Fruit fly (Drosophila melanogaster) Kc167 (cell line): ENCODE measurements around the gene CG14423.

Source experiments
- Myc ChIP-seq: fragments of >200 bp; optimal IDR thresholded peaks from 2 replicates; lab custom pipeline; 2017; ENCODE audit warnings: missing external identifiers
- Sin3A ChIP-seq: fragments of >200 bp; optimal IDR thresholded peaks from 2 replicates; lab custom pipeline; 2018; ENCODE audit warnings: missing external identifiers
- h ChIP-seq: fragments of >200 bp; optimal IDR thresholded peaks from 3 replicates; lab custom pipeline; 2018; ENCODE audit warnings: missing external identifiers
- insv ChIP-seq: fragments of >200 bp; optimal IDR thresholded peaks from 3 replicates; lab custom pipeline; 2018; ENCODE audit warnings: missing external identifiers
- psq ChIP-seq: fragments of >200 bp; optimal IDR thresholded peaks from 2 replicates; lab custom pipeline; 2017; ENCODE audit warnings: missing external identifiers
- ttk ChIP-seq: sonication (Bioruptor generic); optimal IDR thresholded peaks from 2 replicates; lab custom pipeline; 2017; ENCODE audit warnings: missing external identifiers

The CG14423 gene

DNA sequence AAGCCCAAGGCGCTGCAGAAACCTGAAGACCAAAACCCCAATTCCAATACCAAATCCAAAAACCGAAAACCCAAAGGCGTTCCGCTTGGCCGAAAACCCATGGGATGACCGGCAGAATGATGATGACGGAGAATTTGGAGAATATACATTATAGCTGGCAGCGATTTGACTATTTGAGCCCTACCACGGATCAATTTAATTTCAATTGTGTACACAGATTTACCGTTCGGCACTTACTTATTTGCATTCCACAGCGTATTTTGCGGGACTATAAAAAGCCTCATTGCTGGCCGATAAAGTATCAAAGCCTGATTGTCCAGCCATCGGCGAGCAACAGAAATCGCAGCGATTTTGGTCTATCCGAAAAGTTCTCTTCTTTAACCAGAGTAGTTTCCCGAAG, at the start of gene CG14423:
Gene CG14423, plus strand, starts transcription at position 301 of the 400 bp plus-strand sequence.
- TF ChIP-seq Myc (no peak), ttk (lab: Kevin White, UChicago) (no peak), Sin3A (lab: Kevin White, UChicago) (no peak), psq (lab: Kevin White, UChicago) (no peak), insv (lab: Kevin White, UChicago) (no peak), h (no peak)

- TF ChIP-seq Myc (no peak), psq (lab: Kevin White, UChicago) (no peak), h (no peak), Sin3A (lab: Kevin White, UChicago) (no peak), insv (lab: Kevin White, UChicago) (no peak), ttk (lab: Kevin White, UChicago) (no peak)
Observed at dm6 chrX:2907105-2907694, 38.0 kb upstream of the CG14423 start.

- no peak for TF ChIP-seq h
- TF ChIP-seq insv (lab: Kevin White, UChicago), result no peak
- TF ChIP-seq Sin3A (lab: Kevin White, UChicago), result no peak
- no peak for TF ChIP-seq psq (lab: Kevin White, UChicago)
- no peak for TF ChIP-seq Myc
- TF ChIP-seq ttk (lab: Kevin White, UChicago), result no peak
Observed at dm6 chrX:2912581-2912980, 32.6 kb upstream of the CG14423 start.

DNA sequence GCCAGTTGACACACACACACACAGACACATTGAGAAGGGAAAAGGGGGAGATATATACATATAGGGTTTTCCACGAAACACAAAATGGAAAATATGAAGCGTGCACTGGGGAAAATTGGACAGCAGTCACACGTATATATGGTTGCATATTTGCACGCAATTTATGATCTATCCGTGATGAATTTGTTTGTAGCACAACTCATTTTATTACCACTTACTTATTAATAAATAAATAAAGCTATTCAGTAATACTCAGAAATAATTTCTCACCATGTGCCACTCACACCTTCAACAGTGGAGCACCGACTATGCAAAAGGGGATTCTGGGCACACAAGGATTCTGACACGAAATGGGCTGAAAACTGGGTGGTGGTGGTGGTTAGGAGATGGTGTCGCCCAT, 31.1 kb upstream of the CG14423 start:
- TF ChIP-seq psq (lab: Kevin White, UChicago) (no peak), insv (lab: Kevin White, UChicago) (no peak), Sin3A (lab: Kevin White, UChicago) (no peak), Myc (no peak)

- TF ChIP-seq ttk (lab: Kevin White, UChicago) (no peak), insv (lab: Kevin White, UChicago) (no peak), h (no peak), Myc (no peak), psq (lab: Kevin White, UChicago) (no peak), Sin3A (lab: Kevin White, UChicago) (no peak)
Observed at dm6 chrX:2915108-2915507, 30.1 kb upstream of the CG14423 start.

- TF ChIP-seq Myc (no peak), h (no peak), ttk (lab: Kevin White, UChicago) (no peak), Sin3A (lab: Kevin White, UChicago) (no peak), psq (lab: Kevin White, UChicago) (no peak), insv (lab: Kevin White, UChicago) (no peak)
Observed at dm6 chrX:2918551-2918950, 26.7 kb upstream of the CG14423 start.

DNA sequence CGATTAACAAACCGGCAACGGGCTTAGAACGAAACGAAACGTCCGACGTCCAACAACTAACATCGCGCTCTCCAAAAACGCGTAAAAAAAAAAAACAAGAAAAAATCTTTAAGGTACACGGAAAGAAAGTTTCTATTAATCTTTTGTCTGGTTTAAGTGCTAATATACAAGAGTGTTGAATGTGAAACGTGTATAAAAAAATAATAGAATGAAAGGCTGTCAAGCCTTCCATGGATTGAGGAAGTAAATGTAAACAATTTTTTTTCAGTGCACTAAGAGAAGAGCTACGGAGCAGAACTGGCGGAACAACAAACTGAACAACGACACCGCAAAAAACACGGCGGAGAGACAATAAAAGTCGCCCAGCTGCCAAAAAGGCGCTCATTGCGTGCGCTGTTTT, 25.5 kb upstream of the CG14423 start, which contains the start of gene CG3588:
Gene CG3588, plus strand, starts transcription at position 29 of the 400 bp plus-strand sequence.
- TF ChIP-seq Myc (no peak), psq (lab: Kevin White, UChicago) (no peak), insv (lab: Kevin White, UChicago) (no peak), Sin3A (lab: Kevin White, UChicago) (no peak), ttk (lab: Kevin White, UChicago) (no peak), h (no peak)

DNA sequence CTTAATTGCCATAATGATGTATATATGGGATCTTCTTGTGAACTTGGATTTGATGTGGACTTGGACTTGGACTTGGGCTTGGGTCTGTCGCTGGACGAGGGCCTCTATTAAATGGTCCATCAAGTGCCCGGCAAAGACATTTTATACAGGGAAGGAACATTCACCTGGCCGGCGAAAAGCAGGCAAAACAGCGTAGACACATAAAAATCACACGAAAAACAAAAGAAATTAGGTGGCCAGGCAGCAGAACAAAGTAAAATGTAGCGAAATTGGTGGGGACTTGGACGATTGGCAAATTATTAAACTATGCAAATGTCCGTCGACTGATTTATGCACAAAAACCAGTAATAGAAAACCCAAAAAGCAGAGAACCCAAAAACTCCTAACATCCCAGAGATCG, 18.0 kb upstream of the CG14423 start, which contains the start of gene CG14424:
Gene CG14424, minus strand, starts transcription at position 101 of the 400 bp plus-strand sequence.
- TF ChIP-seq h, result no peak
- TF ChIP-seq psq (lab: Kevin White, UChicago), result no peak
- TF ChIP-seq insv (lab: Kevin White, UChicago), result no peak
- no peak for TF ChIP-seq Myc
- no peak for TF ChIP-seq Sin3A (lab: Kevin White, UChicago)
- TF ChIP-seq ttk (lab: Kevin White, UChicago), result no peak

DNA sequence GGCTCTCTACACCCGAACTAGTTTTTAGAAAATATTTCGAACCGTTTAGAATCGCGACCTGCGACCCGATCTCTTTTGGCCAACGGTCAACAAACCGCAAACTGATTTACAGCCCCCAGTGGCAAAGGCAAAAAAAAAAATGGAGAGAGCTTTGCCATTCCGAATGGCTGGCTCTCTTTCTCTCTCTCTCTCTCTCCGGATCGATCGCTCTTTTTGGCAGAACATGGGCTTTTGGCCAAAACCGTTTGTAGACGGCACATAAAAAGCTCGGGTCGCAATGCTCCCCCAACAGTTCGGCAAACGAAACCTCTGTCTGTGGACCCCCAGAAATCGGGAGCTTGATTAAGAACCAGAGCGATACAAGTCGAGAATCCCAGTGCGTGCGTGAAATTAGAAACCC, 15.7 kb upstream of the CG14423 start, which contains the start of gene CG32793:
Gene CG32793, plus strand, starts transcription at position 301 of the 400 bp plus-strand sequence.
- no peak for TF ChIP-seq psq (lab: Kevin White, UChicago)
- no peak for TF ChIP-seq ttk (lab: Kevin White, UChicago)
- TF ChIP-seq Myc, result no peak
- no peak for TF ChIP-seq h
- TF ChIP-seq Sin3A (lab: Kevin White, UChicago), result no peak
- no peak for TF ChIP-seq insv (lab: Kevin White, UChicago)

DNA sequence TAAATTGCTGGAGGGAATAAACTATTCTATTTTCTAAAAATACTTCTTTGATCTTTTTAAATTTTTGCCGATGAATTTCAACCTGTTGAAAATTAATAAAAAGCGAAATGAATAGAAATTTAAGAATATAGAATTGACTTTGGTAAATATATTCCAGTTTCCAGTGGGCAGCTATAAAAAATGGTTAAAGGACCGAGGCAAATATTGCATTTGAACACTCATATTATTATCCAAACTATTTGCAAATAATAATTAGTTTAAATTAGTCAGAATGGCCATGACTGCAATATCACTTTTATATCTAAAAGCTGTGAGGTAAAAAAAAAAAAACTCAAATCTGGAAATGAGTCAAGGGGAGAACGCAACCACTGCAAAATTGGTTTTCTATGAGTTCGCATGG, 10.4 kb upstream of the CG14423 start, which contains the start of gene CG3592:
Gene CG3592, plus strand, starts transcription at position 301 of the 400 bp plus-strand sequence.
- no peak for TF ChIP-seq Myc
- TF ChIP-seq h, result no peak
- TF ChIP-seq insv (lab: Kevin White, UChicago), result no peak
- no peak for TF ChIP-seq psq (lab: Kevin White, UChicago)
- no peak for TF ChIP-seq Sin3A (lab: Kevin White, UChicago)
- TF ChIP-seq ttk (lab: Kevin White, UChicago), result no peak

- TF ChIP-seq insv (lab: Kevin White, UChicago) (no peak), h (no peak), Sin3A (lab: Kevin White, UChicago) (no peak), ttk (lab: Kevin White, UChicago) (no peak), psq (lab: Kevin White, UChicago) (no peak), Myc (no peak)
Observed at dm6 chrX:2936727-2937126, 8.5 kb upstream of the CG14423 start, which contains the start of gene CG3598. Gene CG3598 (plus strand): TSS chrX:2937027.

dm6 chrX:2938556-2938955, 6.6 kb upstream of the CG14423 start, which contains the start of gene CG14420:
Gene CG14420 (plus strand): TSS chrX:2938856.
- TF ChIP-seq psq (lab: Kevin White, UChicago), result no peak

dm6 chrX:2941108-2941507, 4.1 kb upstream of the CG14423 start, which contains the start of gene CG14421:
Gene CG14421 (plus strand): TSS chrX:2941408.
- no peak for TF ChIP-seq ttk (lab: Kevin White, UChicago)
- no peak for TF ChIP-seq psq (lab: Kevin White, UChicago)
- no peak for TF ChIP-seq h
